Worm (Caenorhabditis elegans) whole organism, young adult: ENCODE data around the gene Y77E11A.23.

ENCODE experiments used
- B0336.3 ChIP-seq: fragments of 200-800 bp; sonication (Bioruptor generic); IDR thresholded peaks from 2 replicates; pipeline ENCODE4 v1.3.6; 2022; ENCODE audit warnings: missing genetic modification characterization, missing compliant biosample characterization
- C06A6.2 ChIP-seq: fragments of 200-800 bp; sonication (Bioruptor generic); conservative IDR thresholded peaks from 2 replicates; pipeline ENCODE4 v1.3.6; 2022; ENCODE audit warnings: missing genetic modification characterization, missing compliant biosample characterization
- D2030.7 ChIP-seq: fragments of 200-800 bp; sonication (Bioruptor generic); IDR thresholded peaks from 2 replicates; pipeline ENCODE4 v1.3.6; 2022; ENCODE audit warnings: missing genetic modification reagents, missing genetic modification characterization, missing compliant biosample characterization
- F10E7.11 ChIP-seq: sonication (generic microtip); optimal IDR thresholded peaks from 2 replicates; lab custom pipeline; 2017; ENCODE audit warnings: mild to moderate bottlenecking, missing genetic modification characterization, moderate library complexity, missing compliant biosample characterization
- K11D2.4 ChIP-seq: fragments of 200-800 bp; sonication (Bioruptor generic); IDR thresholded peaks from 2 replicates; pipeline ENCODE4 v1.3.6; 2022; ENCODE audit warnings: missing genetic modification reagents, missing genetic modification characterization, missing compliant biosample characterization
- K12H6.12 ChIP-seq: fragments of 200-800 bp; sonication (Bioruptor generic); optimal IDR thresholded peaks from 2 replicates; lab custom pipeline; 2018; ENCODE audit warnings: mild to moderate bottlenecking, missing genetic modification characterization, missing compliant biosample characterization
- T07F8.4 ChIP-seq: sonication (generic microtip); optimal IDR thresholded peaks from 2 replicates; lab custom pipeline; 2016; ENCODE audit warnings: mild to moderate bottlenecking, missing genetic modification characterization, moderate library complexity, missing compliant biosample characterization
- Y56A3A.18 ChIP-seq: fragments of 200-800 bp; sonication (Bioruptor generic); IDR thresholded peaks from 2 replicates; pipeline ENCODE4 v1.3.6; 2022; ENCODE audit warnings: missing genetic modification reagents, missing genetic modification characterization, missing compliant biosample characterization
- Y95B8A.8 ChIP-seq: fragments of 200-800 bp; sonication (Bioruptor generic); IDR thresholded peaks from 2 replicates; pipeline ENCODE4 v1.3.6; 2022; ENCODE audit warnings: missing genetic modification reagents, missing genetic modification characterization, missing compliant biosample characterization
- akir-1 ChIP-seq: fragments of 200-800 bp; sonication (Bioruptor generic); optimal IDR thresholded peaks from 2 replicates; lab custom pipeline; 2018; ENCODE audit warnings: mild to moderate bottlenecking, missing genetic modification characterization, moderate library complexity, missing compliant biosample characterization
- atf-7 ChIP-seq: sonication (generic microtip); optimal IDR thresholded peaks from 2 replicates; lab custom pipeline; 2017; ENCODE audit warnings: mild to moderate bottlenecking, missing genetic modification characterization, missing compliant biosample characterization
- athp-1 ChIP-seq: sonication (generic microtip); optimal IDR thresholded peaks from 2 replicates; lab custom pipeline; 2017; ENCODE audit warnings: mild to moderate bottlenecking, missing genetic modification characterization, missing compliant biosample characterization
- attf-5 ChIP-seq: fragments of 200-800 bp; sonication (Bioruptor generic); optimal IDR thresholded peaks from 2 replicates; lab custom pipeline; 2018; ENCODE audit warnings: mild to moderate bottlenecking, missing genetic modification characterization, missing compliant biosample characterization
- cebp-1 ChIP-seq, 2 experiments: fragments of 200-800 bp in 1 of 2; sonication (Bioruptor generic) in 1 of 2; sonication (generic microtip) in 1 of 2; IDR thresholded peaks in 1 of 2; optimal IDR thresholded peaks in 1 of 2; 2 replicates each; pipeline versions ENCODE4 v1.3.6 to Lab custom; 2017 to 2022; ENCODE audit warnings: missing compliant biosample characterization in 2 of 2, missing genetic modification characterization in 2 of 2, mild to moderate bottlenecking in 1 of 2, missing genetic modification reagents in 1 of 2, moderate library complexity in 1 of 2
- cebp-2 ChIP-seq: fragments of 200-800 bp; sonication (Bioruptor generic); IDR thresholded peaks from 2 replicates; pipeline ENCODE4 v1.3.6; 2022; ENCODE audit warnings: missing genetic modification characterization, missing compliant biosample characterization
- ceh-100 ChIP-seq: fragments of 200-800 bp; sonication (Bioruptor generic); IDR thresholded peaks from 2 replicates; pipeline ENCODE4 v1.3.6; 2022; ENCODE audit warnings: missing genetic modification reagents, missing genetic modification characterization, missing compliant biosample characterization
- ceh-27 ChIP-seq: fragments of 200-800 bp; sonication (Bioruptor generic); optimal IDR thresholded peaks from 2 replicates; lab custom pipeline; 2018; ENCODE audit warnings: mild to moderate bottlenecking, missing genetic modification characterization, moderate library complexity, missing compliant biosample characterization
- ceh-58 ChIP-seq: fragments of 200-800 bp; sonication (Bioruptor generic); IDR thresholded peaks from 2 replicates; pipeline ENCODE4 v1.3.6; 2022; ENCODE audit warnings: missing genetic modification characterization, missing compliant biosample characterization
- die-1 ChIP-seq: sonication (generic microtip); optimal IDR thresholded peaks from 2 replicates; lab custom pipeline; 2016; ENCODE audit warnings: missing genotype, mild to moderate bottlenecking, missing genetic modification characterization, missing compliant biosample characterization
- dox-1 ChIP-seq: fragments of 200-800 bp; sonication (Bioruptor generic); IDR thresholded peaks from 2 replicates; pipeline ENCODE4 v1.3.6; 2022; ENCODE audit warnings: missing genetic modification reagents, missing genetic modification characterization, missing compliant biosample characterization
- dpl-1 ChIP-seq: fragments of 150-350 bp; optimal IDR thresholded peaks from 2 replicates; lab custom pipeline; 2014; ENCODE audit warnings: missing biosample characterization, missing genetic modification reagents, missing genetic modification characterization
- gei-17 ChIP-seq: fragments of 200-800 bp; sonication (Bioruptor generic); optimal IDR thresholded peaks from 2 replicates; lab custom pipeline; 2018; ENCODE audit warnings: mild to moderate bottlenecking, missing genetic modification characterization, missing compliant biosample characterization
- hlh-12 ChIP-seq: sonication (generic microtip); optimal IDR thresholded peaks from 2 replicates; lab custom pipeline; 2016; ENCODE audit warnings: missing genetic modification characterization, missing compliant biosample characterization
- let-526 ChIP-seq: fragments of 200-800 bp; sonication (Bioruptor generic); IDR thresholded peaks from 2 replicates; pipeline ENCODE4 v1.3.6; 2022; ENCODE audit warnings: missing genetic modification reagents, missing genetic modification characterization, missing compliant biosample characterization
- lin-54 ChIP-seq: fragments of 200-800 bp; sonication (Bioruptor generic); optimal IDR thresholded peaks from 2 replicates; lab custom pipeline; 2018; ENCODE audit warnings: mild to moderate bottlenecking, missing genetic modification characterization, missing compliant biosample characterization
- madf-10 ChIP-seq: sonication (generic microtip); optimal IDR thresholded peaks from 2 replicates; lab custom pipeline; 2016; ENCODE audit warnings: mild to moderate bottlenecking, missing genetic modification characterization, missing compliant biosample characterization
- madf-6 ChIP-seq: fragments of 200-800 bp; sonication (Bioruptor generic); IDR thresholded peaks from 2 replicates; pipeline ENCODE4 v1.3.6; 2022; ENCODE audit warnings: missing genetic modification reagents, missing genetic modification characterization, missing compliant biosample characterization
- nfyb-1 ChIP-seq: fragments of 200-800 bp; sonication (Bioruptor generic); IDR thresholded peaks from 2 replicates; pipeline ENCODE4 v1.3.6; 2022; ENCODE audit warnings: missing genetic modification reagents, missing genetic modification characterization, missing compliant biosample characterization
- nhr-80 ChIP-seq: sonication (generic microtip); optimal IDR thresholded peaks from 2 replicates; lab custom pipeline; 2016; ENCODE audit warnings: missing genetic modification characterization, missing compliant biosample characterization
- nhr-90 ChIP-seq: sonication (generic microtip); optimal IDR thresholded peaks from 2 replicates; lab custom pipeline; 2016; ENCODE audit warnings: missing genotype, mild to moderate bottlenecking, missing genetic modification characterization, missing compliant biosample characterization
- rcor-1 ChIP-seq: fragments of 200-800 bp; sonication (Bioruptor generic); IDR thresholded peaks from 2 replicates; pipeline ENCODE4 v1.3.6; 2022; ENCODE audit warnings: missing genetic modification reagents, missing genetic modification characterization, missing compliant biosample characterization
- snpc-4 ChIP-seq, 5 experiments: fragments of 150-350 bp in 1 of 5; sonication (generic microtip) in 4 of 5; optimal IDR thresholded peaks; 2 replicates each; lab custom pipeline; 2014 to 2018; ENCODE audit warnings: missing genetic modification characterization in 5 of 5, missing biosample characterization in 3 of 5, antibody characterized with exemption in 2 of 5, mild to moderate bottlenecking in 2 of 5, missing compliant biosample characterization in 2 of 5, missing genotype in 2 of 5, moderate library complexity in 2 of 5, missing genetic modification reagents in 1 of 5
- somi-1 ChIP-seq: fragments of 200-800 bp; sonication (Bioruptor generic); optimal IDR thresholded peaks from 2 replicates; lab custom pipeline; 2018; ENCODE audit warnings: mild to moderate bottlenecking, missing genetic modification characterization, missing compliant biosample characterization
- tbp1 ChIP-seq: fragments of 200-800 bp; sonication (Bioruptor generic); optimal IDR thresholded peaks from 2 replicates; lab custom pipeline; 2018; ENCODE audit warnings: mild to moderate bottlenecking, missing genetic modification characterization, missing compliant biosample characterization
- tbx-9 ChIP-seq: sonication (generic microtip); optimal IDR thresholded peaks from 2 replicates; lab custom pipeline; 2016; ENCODE audit warnings: borderline replicate concordance, missing genetic modification characterization, inconsistent platforms, missing compliant biosample characterization
- tlf-1 ChIP-seq: fragments of 200-800 bp; sonication (Bioruptor generic); optimal IDR thresholded peaks from 2 replicates; lab custom pipeline; 2018; ENCODE audit warnings: mild to moderate bottlenecking, missing genetic modification characterization, missing compliant biosample characterization
- zfh-2 ChIP-seq: fragments of 200-800 bp; sonication (Bioruptor generic); conservative IDR thresholded peaks from 2 replicates; pipeline ENCODE4 v1.3.6; 2022; ENCODE audit warnings: missing genetic modification reagents, missing genetic modification characterization, missing compliant biosample characterization
- zim-3 ChIP-seq: sonication (generic microtip); optimal IDR thresholded peaks from 2 replicates; lab custom pipeline; 2017; ENCODE audit warnings: mild to moderate bottlenecking, missing genetic modification characterization, moderate library complexity, missing compliant biosample characterization
- ztf-25 ChIP-seq: fragments of 200-800 bp; sonication (Bioruptor generic); IDR thresholded peaks from 2 replicates; pipeline ENCODE4 v1.3.6; 2022; ENCODE audit warnings: missing genetic modification reagents, missing genetic modification characterization, missing compliant biosample characterization
- ztf-3 ChIP-seq: fragments of 200-800 bp; sonication (Bioruptor generic); optimal IDR thresholded peaks from 2 replicates; lab custom pipeline; 2018; ENCODE audit warnings: mild to moderate bottlenecking, missing genetic modification characterization, missing compliant biosample characterization

The Y77E11A.23 gene

DNA sequence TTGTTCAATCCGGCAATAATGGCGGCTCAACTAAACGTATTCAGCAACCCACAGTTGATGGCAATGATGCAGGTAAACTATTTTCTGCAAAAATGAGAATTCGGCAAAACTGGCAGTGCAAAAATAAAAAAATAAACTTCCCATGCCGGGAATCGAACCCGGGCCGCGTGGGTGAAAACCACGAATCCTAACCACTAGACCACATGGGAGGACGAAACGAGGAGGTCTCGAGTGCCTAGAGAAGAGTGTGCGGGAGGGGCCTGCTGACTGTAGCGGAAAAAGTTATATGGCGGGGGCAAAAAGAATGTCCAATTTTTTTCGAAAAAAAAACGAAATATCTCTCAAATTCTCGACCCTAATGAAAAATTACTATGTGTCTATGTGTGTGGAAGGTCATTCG lies 42.1 kb downstream of the Y77E11A.23 start (continued):
- TF ChIP-seq cebp-2 (GFP tag; lab: Robert Waterston, UW) (0 out of 2 replicates have a peak, but pooled peaks have one; percentile 32), akir-1 (GFP tag; lab: Kevin White, UChicago) (no peak), somi-1 (peak; percentile 45), C06A6.2 (GFP tag; lab: Robert Waterston, UW) (0 out of 2 replicates have a peak, but pooled peaks have one; percentile 32), madf-6 (GFP tag; lab: Robert Waterston, UW) (peak; percentile 33; the same call in 1 of the 2 replicates), athp-1 (tag; lab: Kevin White, UChicago) (peak; percentile 22), hlh-12 (tag; lab: Kevin White, UChicago) (peak; percentile 7), madf-10 (tag; lab: Kevin White, UChicago) (peak; percentile 20), nfyb-1 (GFP tag; lab: Robert Waterston, UW) (peak; percentile 78; the same call in 1 of the 2 replicates), let-526 (GFP tag; lab: Robert Waterston, UW) (0 out of 2 replicates have a peak, but pooled peaks have one; percentile 62), Y95B8A.8 (GFP tag; lab: Robert Waterston, UW) (peak; percentile 54; the same call in 1 of the 2 replicates), zfh-2 (GFP tag; lab: Robert Waterston, UW) (peak; percentile 26; the same call in 1 of the 2 replicates), zim-3 (tag; lab: Kevin White, UChicago) (peak; percentile 67), ceh-58 (GFP tag; lab: Robert Waterston, UW) (no peak), D2030.7 (GFP tag; lab: Robert Waterston, UW) (peak; percentile 30; the same call in 1 of the 2 replicates), T07F8.4 (peak; percentile 1), tlf-1 (no peak), die-1 (peak; percentile 65), rcor-1 (GFP tag; lab: Robert Waterston, UW) (no peak), Y56A3A.18 (GFP tag; lab: Robert Waterston, UW) (0 out of 2 replicates have a peak, but pooled peaks have one; percentile 58), cebp-1 (GFP tag; IDR thresholded peaks at IDR 0.05; lab: Robert Waterston, UW) (no peak), cebp-1 (tag; optimal IDR thresholded peaks at IDR 0.05; lab: Kevin White, UChicago) (peak; percentile 56), snpc-4 (GFP tag; optimal IDR thresholded peaks at IDR 0.05; lab: Kevin White, UChicago) (no peak), snpc-4 (tag; optimal IDR thresholded peaks at IDR 0.05; lab: Kevin White, UChicago) (peak in 2 of 4 experiments; percentile 29 to 46), ztf-25 (GFP tag; lab: Robert Waterston, UW) (peak; percentile 95), nhr-80 (tag; lab: Kevin White, UChicago) (peak; percentile 18), atf-7 (no peak), dpl-1 (GFP tag; lab: Kevin White, UChicago) (no peak), tbx-9 (no peak), dox-1 (peak; percentile 66), gei-17 (GFP tag; lab: Kevin White, UChicago) (no peak), K12H6.12 (tag; lab: Kevin White, UChicago) (no peak), lin-54 (GFP tag; lab: Kevin White, UChicago) (peak; percentile 18), ztf-3 (no peak), nhr-90 (tag; lab: Kevin White, UChicago) (peak; percentile 69), attf-5 (GFP tag; lab: Kevin White, UChicago) (peak; percentile 24), B0336.3 (GFP tag; lab: Robert Waterston, UW) (0 out of 2 replicates have a peak, but pooled peaks have one; percentile 21), ceh-27 (peak; percentile 46), tbp1 (peak; percentile 96), ceh-100 (GFP tag; lab: Robert Waterston, UW) (peak; percentile 43; the same call in 1 of the 2 replicates), K11D2.4 (GFP tag; lab: Robert Waterston, UW) (peak; percentile 46; the same call in 1 of the 2 replicates), F10E7.11 (tag; lab: Kevin White, UChicago) (no peak)
